Worm (Caenorhabditis elegans) whole organism, young adult: ENCODE data around the gene ceh-22.

Source experiments
- Y53F4B.3 ChIP-seq: fragments of 200-800 bp; sonication (Bioruptor generic); IDR thresholded peaks from 2 replicates; pipeline ENCODE4 v1.3.6; 2022; ENCODE audit warnings: missing genetic modification reagents, missing genetic modification characterization, missing compliant biosample characterization
- Y53G8AR.9 ChIP-seq: fragments of 200-800 bp; sonication (Bioruptor generic); conservative IDR thresholded peaks from 2 replicates; pipeline ENCODE4 v1.3.6; 2022; ENCODE audit warnings: missing genetic modification reagents, missing genetic modification characterization, missing compliant biosample characterization
- ama-1 ChIP-seq, 3 experiments: fragments of 150-350 bp in 1 of 3; sonication (generic microtip) in 2 of 3; optimal IDR thresholded peaks; 2 replicates each; lab custom pipeline; 2014 to 2018; ENCODE audit warnings: missing biosample characterization in 2 of 3, missing genetic modification characterization in 2 of 3, missing genetic modification reagents in 2 of 3
- athp-1 ChIP-seq: sonication (generic microtip); optimal IDR thresholded peaks from 2 replicates; lab custom pipeline; 2017; ENCODE audit warnings: mild to moderate bottlenecking, missing genetic modification characterization, missing compliant biosample characterization
- bed-2 ChIP-seq: fragments of 200-800 bp; sonication (Bioruptor generic); IDR thresholded peaks from 2 replicates; pipeline ENCODE4 v1.3.6; 2022; ENCODE audit warnings: missing genetic modification reagents, missing genetic modification characterization, missing compliant biosample characterization
- hlh-12 ChIP-seq: sonication (generic microtip); optimal IDR thresholded peaks from 2 replicates; lab custom pipeline; 2016; ENCODE audit warnings: missing genetic modification characterization, missing compliant biosample characterization
- hlh-26 ChIP-seq: fragments of 200-800 bp; sonication (Bioruptor generic); conservative IDR thresholded peaks from 2 replicates; pipeline ENCODE4 v1.3.6; 2022; ENCODE audit warnings: missing genetic modification reagents, missing genetic modification characterization, missing compliant biosample characterization
- lin-54 ChIP-seq: fragments of 200-800 bp; sonication (Bioruptor generic); optimal IDR thresholded peaks from 2 replicates; lab custom pipeline; 2018; ENCODE audit warnings: mild to moderate bottlenecking, missing genetic modification characterization, missing compliant biosample characterization
- mxl-1 ChIP-seq: sonication (generic microtip); optimal IDR thresholded peaks from 2 replicates; lab custom pipeline; 2016; ENCODE audit warnings: missing genetic modification characterization, missing compliant biosample characterization
- nhr-90 ChIP-seq: sonication (generic microtip); optimal IDR thresholded peaks from 2 replicates; lab custom pipeline; 2016; ENCODE audit warnings: missing genotype, mild to moderate bottlenecking, missing genetic modification characterization, missing compliant biosample characterization
- pha-4 ChIP-seq: fragments of 150-350 bp; sonication (generic microtip); optimal IDR thresholded peaks from 2 replicates; lab custom pipeline; 2014; ENCODE audit warnings: missing biosample characterization, missing genetic modification reagents, missing genetic modification characterization
- rcor-1 ChIP-seq: fragments of 200-800 bp; sonication (Bioruptor generic); IDR thresholded peaks from 2 replicates; pipeline ENCODE4 v1.3.6; 2022; ENCODE audit warnings: missing genetic modification reagents, missing genetic modification characterization, missing compliant biosample characterization
- zim-3 ChIP-seq: sonication (generic microtip); optimal IDR thresholded peaks from 2 replicates; lab custom pipeline; 2017; ENCODE audit warnings: mild to moderate bottlenecking, missing genetic modification characterization, moderate library complexity, missing compliant biosample characterization

- TF ChIP-seq Y53F4B.3 (no peak), lin-54 (GFP tag; lab: Kevin White, UChicago) (no peak), Y53G8AR.9 (GFP tag; lab: Robert Waterston, UW) (no peak), athp-1 (tag; lab: Kevin White, UChicago) (no peak), zim-3 (tag; lab: Kevin White, UChicago) (no peak), ama-1 (optimal IDR thresholded peaks at IDR 0.05; lab: Kevin White, UChicago) (no peak), ama-1 (GFP tag; optimal IDR thresholded peaks at IDR 0.05; lab: Kevin White, UChicago) (no peak), rcor-1 (GFP tag; lab: Robert Waterston, UW) (no peak), nhr-90 (tag; lab: Kevin White, UChicago) (no peak), hlh-26 (GFP tag; lab: Robert Waterston, UW) (no peak), pha-4 (no peak), hlh-12 (tag; lab: Kevin White, UChicago) (no peak), bed-2 (GFP tag; lab: Robert Waterston, UW) (no peak), mxl-1 (tag; lab: Kevin White, UChicago) (no peak)
Observed at ce11 chrV:10675978-10676377, 4.3 kb downstream of the ceh-22 start.
